Worm (Caenorhabditis elegans) whole organism, early embryonic: ENCODE data around the gene ZK470.2.

Experiments
- B0310.2 ChIP-seq: sonication (generic microtip); optimal IDR thresholded peaks from 2 replicates; lab custom pipeline; 2016; ENCODE audit warnings: mild to moderate bottlenecking, missing genetic modification characterization, missing compliant biosample characterization
- F13C5.2 ChIP-seq: sonication (generic microtip); optimal IDR thresholded peaks from 2 replicates; lab custom pipeline; 2017; ENCODE audit warnings: mild to moderate bottlenecking, missing genetic modification characterization, inconsistent platforms, missing compliant biosample characterization
- aly-1 ChIP-seq: sonication (generic microtip); optimal IDR thresholded peaks from 2 replicates; lab custom pipeline; 2016; ENCODE audit warnings: missing genetic modification characterization, missing compliant biosample characterization
- ama-1 ChIP-seq: fragments of 150-350 bp; optimal IDR thresholded peaks from 2 replicates; lab custom pipeline; 2014
- ceh-13 ChIP-seq: fragments of 200-800 bp; sonication (Bioruptor generic); optimal IDR thresholded peaks from 2 replicates; lab custom pipeline; 2018; ENCODE audit warnings: mild to moderate bottlenecking, missing genetic modification characterization, missing compliant biosample characterization
- ceh-36 ChIP-seq: sonication (generic microtip); optimal IDR thresholded peaks from 2 replicates; lab custom pipeline; 2016; ENCODE audit warnings: missing genetic modification characterization, inconsistent platforms, missing compliant biosample characterization
- ets-7 ChIP-seq: sonication (generic microtip); optimal IDR thresholded peaks from 2 replicates; lab custom pipeline; 2016; ENCODE audit warnings: missing genotype, missing genetic modification characterization, missing compliant biosample characterization
- flt-1 ChIP-seq: fragments of 200-800 bp; sonication (Bioruptor generic); IDR thresholded peaks from 2 replicates; pipeline ENCODE4 v1.3.6; 2022; ENCODE audit warnings: missing genetic modification characterization, missing compliant biosample characterization
- hmbx-1 ChIP-seq: sonication (generic microtip); optimal IDR thresholded peaks from 2 replicates; lab custom pipeline; 2016; ENCODE audit warnings: mild to moderate bottlenecking, missing genetic modification characterization, missing compliant biosample characterization
- hmg-4 ChIP-seq: fragments of 200-800 bp; sonication (Bioruptor generic); optimal IDR thresholded peaks from 2 replicates; lab custom pipeline; 2018; ENCODE audit warnings: mild to moderate bottlenecking, missing genetic modification characterization, missing compliant biosample characterization
- hnd-1 ChIP-seq: sonication (generic microtip); optimal IDR thresholded peaks from 2 replicates; lab custom pipeline; 2016; ENCODE audit warnings: missing genetic modification characterization, missing compliant biosample characterization
- pes-1 ChIP-seq: fragments of 200-800 bp; sonication (Bioruptor generic); IDR thresholded peaks from 2 replicates; pipeline ENCODE4 v1.3.6; 2022; ENCODE audit warnings: missing genetic modification reagents, missing genetic modification characterization, missing compliant biosample characterization
- scrt-1 ChIP-seq: fragments of 200-800 bp; sonication (Bioruptor generic); IDR thresholded peaks from 2 replicates; pipeline ENCODE4 v1.3.6; 2022; ENCODE audit warnings: missing genetic modification characterization, missing compliant biosample characterization
- sea-1 ChIP-seq: fragments of 200-800 bp; sonication (Bioruptor generic); conservative IDR thresholded peaks from 2 replicates; pipeline ENCODE4 v1.3.6; 2022; ENCODE audit warnings: missing genetic modification characterization, missing compliant biosample characterization
- tbx-11 ChIP-seq: fragments of 200-800 bp; sonication (Bioruptor generic); IDR thresholded peaks from 2 replicates; pipeline ENCODE4 v1.3.6; 2022; ENCODE audit warnings: missing genetic modification characterization, missing compliant biosample characterization
- tbx-37 ChIP-seq: fragments of 200-800 bp; sonication (Bioruptor generic); conservative IDR thresholded peaks from 2 replicates; pipeline ENCODE4 v1.3.6; 2022; ENCODE audit warnings: missing genetic modification reagents, missing genetic modification characterization, missing compliant biosample characterization
- tra-4 ChIP-seq: sonication (generic microtip); optimal IDR thresholded peaks from 2 replicates; lab custom pipeline; 2017; ENCODE audit warnings: missing genetic modification characterization, missing compliant biosample characterization

ZK470.2 gene

ce11 chrX:4177394-4177793 is 42.4 kb downstream of the ZK470.2 start, which contains the start of gene ZK470.6:
TSS of gene ZK470.6 (minus strand) at chrX:4177494.
- no peak for TF ChIP-seq flt-1 (GFP tag; lab: Robert Waterston, UW)

ce11 chrX:4186656-4187055 is 51.7 kb downstream of the ZK470.2 start, which contains the start of gene mrp-6:
TSS of gene mrp-6 (minus strand) at chrX:4186756.
- no peak for TF ChIP-seq ceh-13 (GFP tag; lab: Kevin White, UChicago)
- no peak for TF ChIP-seq hnd-1
- TF ChIP-seq tbx-11, result no peak
- TF ChIP-seq tbx-37 (GFP tag; lab: Robert Waterston, UW), result no peak
- TF ChIP-seq hmg-4 (GFP tag; lab: Kevin White, UChicago), result no peak
- no peak for TF ChIP-seq flt-1 (GFP tag; lab: Robert Waterston, UW)
- TF ChIP-seq tra-4 (tag; lab: Kevin White, UChicago), result no peak
- TF ChIP-seq scrt-1 (GFP tag; lab: Robert Waterston, UW), result no peak
- no peak for TF ChIP-seq F13C5.2
- no peak for TF ChIP-seq hmbx-1 (tag; lab: Kevin White, UChicago)

ce11 chrX:4190537-4191144 is 55.7 kb downstream of the ZK470.2 start, which contains the start of gene vha-12:
TSS of gene vha-12 (plus strand) at chrX:4191094.
- no peak for TF ChIP-seq ets-7
- no peak for TF ChIP-seq sea-1 (GFP tag; lab: Robert Waterston, UW)
- no peak for TF ChIP-seq tbx-37 (GFP tag; lab: Robert Waterston, UW)
- no peak for TF ChIP-seq tra-4 (tag; lab: Kevin White, UChicago)
- no peak for TF ChIP-seq scrt-1 (GFP tag; lab: Robert Waterston, UW)
- TF ChIP-seq hmg-4 (GFP tag; lab: Kevin White, UChicago), result no peak
- no peak for TF ChIP-seq aly-1
- no peak for TF ChIP-seq pes-1 (GFP tag; lab: Robert Waterston, UW)
- TF ChIP-seq B0310.2 (tag; lab: Kevin White, UChicago), result no peak
- TF ChIP-seq ceh-13 (GFP tag; lab: Kevin White, UChicago), result no peak
- TF ChIP-seq flt-1 (GFP tag; lab: Robert Waterston, UW), result no peak
- TF ChIP-seq F13C5.2, result no peak
- TF ChIP-seq ama-1, result no peak
- TF ChIP-seq tbx-11, result no peak
- TF ChIP-seq hnd-1, result no peak

DNA sequence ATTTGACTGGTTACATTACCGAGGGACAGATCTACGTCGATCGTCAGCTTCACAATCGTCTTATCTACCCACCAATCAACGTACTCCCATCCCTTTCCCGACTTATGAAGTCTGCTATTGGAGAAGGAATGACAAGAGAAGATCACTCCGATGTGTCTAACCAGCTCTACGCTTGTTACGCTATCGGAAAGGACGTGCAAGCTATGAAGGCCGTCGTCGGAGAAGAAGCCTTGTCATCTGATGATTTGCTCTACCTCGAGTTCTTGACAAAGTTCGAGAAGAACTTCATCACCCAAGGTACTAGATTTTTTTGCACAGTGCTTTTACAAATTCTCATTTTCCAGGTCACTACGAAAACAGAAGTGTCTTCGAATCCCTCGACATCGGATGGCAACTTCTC is 57.3 kb downstream of the ZK470.2 start:
- TF ChIP-seq flt-1 (GFP tag; lab: Robert Waterston, UW) (no peak), tbx-37 (GFP tag; lab: Robert Waterston, UW) (no peak), pes-1 (GFP tag; lab: Robert Waterston, UW) (no peak)

- TF ChIP-seq sea-1 (GFP tag; lab: Robert Waterston, UW), result no peak
- no peak for TF ChIP-seq hmg-4 (GFP tag; lab: Kevin White, UChicago)
- no peak for TF ChIP-seq hmbx-1 (tag; lab: Kevin White, UChicago)
- TF ChIP-seq flt-1 (GFP tag; lab: Robert Waterston, UW), result no peak
- no peak for TF ChIP-seq tra-4 (tag; lab: Kevin White, UChicago)
- TF ChIP-seq tbx-11, result no peak
- no peak for TF ChIP-seq F13C5.2
- no peak for TF ChIP-seq ceh-36 (tag; lab: Kevin White, UChicago)
- TF ChIP-seq ets-7, result no peak
- TF ChIP-seq hnd-1, result no peak
- no peak for TF ChIP-seq ama-1
- TF ChIP-seq scrt-1 (GFP tag; lab: Robert Waterston, UW), result no peak
- TF ChIP-seq tbx-37 (GFP tag; lab: Robert Waterston, UW), result no peak
- no peak for TF ChIP-seq pes-1 (GFP tag; lab: Robert Waterston, UW)
- no peak for TF ChIP-seq B0310.2 (tag; lab: Kevin White, UChicago)
- TF ChIP-seq aly-1, result no peak
- TF ChIP-seq ceh-13 (GFP tag; lab: Kevin White, UChicago), result no peak
Observed at ce11 chrX:4193080-4193479, 58.1 kb downstream of the ZK470.2 start.

DNA sequence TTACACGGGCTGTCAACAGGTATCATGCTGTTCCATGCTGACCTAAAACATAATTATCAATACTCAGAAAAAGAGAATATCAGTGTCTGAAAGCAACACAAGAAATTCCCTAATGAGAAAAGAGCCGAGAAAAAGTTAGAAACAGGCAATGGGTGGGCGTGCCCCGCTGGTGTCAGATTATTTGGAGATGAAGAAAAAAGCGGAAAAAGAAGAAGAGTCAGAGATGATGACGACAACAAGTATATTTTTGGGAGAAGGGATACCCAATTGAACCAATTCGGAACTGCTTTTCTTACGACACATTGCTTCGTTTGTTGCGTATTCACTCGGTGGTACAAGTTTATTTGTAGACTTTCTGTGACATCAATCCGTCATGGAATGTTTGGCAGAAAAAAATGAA is 61.5 kb downstream of the ZK470.2 start, which contains the start of gene F20B6.4:
TSS of gene F20B6.4 (minus strand) at position 101 of the 400 bp plus-strand sequence.
- TF ChIP-seq ceh-13 (GFP tag; lab: Kevin White, UChicago) (no peak), pes-1 (GFP tag; lab: Robert Waterston, UW) (no peak), sea-1 (GFP tag; lab: Robert Waterston, UW) (no peak), hmbx-1 (tag; lab: Kevin White, UChicago) (no peak), tbx-11 (no peak), B0310.2 (tag; lab: Kevin White, UChicago) (no peak)
